Worm (Caenorhabditis elegans) whole organism, young adult: ENCODE results near the gene C26B9.5.

Experiments
- egrh-3 ChIP-seq: fragments of 200-800 bp; sonication (Bioruptor generic); IDR thresholded peaks from 2 replicates; pipeline ENCODE4 v1.3.6; 2022; ENCODE audit warnings: missing genetic modification reagents, missing genetic modification characterization, missing compliant biosample characterization
- fkh-3 ChIP-seq: sonication (generic microtip); optimal IDR thresholded peaks from 2 replicates; lab custom pipeline; 2016; ENCODE audit warnings: mild to moderate bottlenecking, missing genetic modification characterization, missing compliant biosample characterization
- lin-26 ChIP-seq: fragments of 200-800 bp; sonication (Bioruptor generic); IDR thresholded peaks from 2 replicates; pipeline ENCODE4 v1.3.6; 2022; ENCODE audit warnings: missing genetic modification reagents, missing genetic modification characterization, missing compliant biosample characterization
- lin-35 ChIP-seq, 3 experiments: fragments of 150-350 bp in 2 of 3; sonication (generic microtip) in 1 of 3; optimal IDR thresholded peaks; 2 replicates each; lab custom pipeline; 2014 to 2018; ENCODE audit warnings: missing biosample characterization in 3 of 3, missing genetic modification characterization in 3 of 3, missing genetic modification reagents in 3 of 3
- unc-62 ChIP-seq: fragments of 150-350 bp; optimal IDR thresholded peaks from 2 replicates; lab custom pipeline; 2014; ENCODE audit warnings: missing biosample characterization, missing genetic modification reagents, missing genetic modification characterization
- ztf-28 ChIP-seq: fragments of 200-800 bp; sonication (Bioruptor generic); IDR thresholded peaks from 2 replicates; pipeline ENCODE4 v1.3.6; 2022; ENCODE audit warnings: missing genetic modification reagents, missing genetic modification characterization, missing compliant biosample characterization
- ztf-6 ChIP-seq: fragments of 200-800 bp; sonication (Bioruptor generic); IDR thresholded peaks from 2 replicates; pipeline ENCODE4 v1.3.6; 2022; ENCODE audit warnings: missing genetic modification reagents, missing genetic modification characterization, missing compliant biosample characterization

- TF ChIP-seq lin-35 (GFP tag; optimal IDR thresholded peaks at IDR 0.05; lab: Kevin White, UChicago) (no peak), lin-26 (GFP tag; lab: Robert Waterston, UW) (no peak), egrh-3 (GFP tag; lab: Robert Waterston, UW) (0 out of 2 replicates have a peak, but pooled peaks have one; percentile 5), ztf-6 (GFP tag; lab: Robert Waterston, UW) (no peak), ztf-28 (no peak), unc-62 (GFP tag; lab: Kevin White, UChicago) (no peak), fkh-3 (tag; lab: Kevin White, UChicago) (peak; percentile 47)
Observed at ce11 chrX:5368220-5368619, 38.9 kb downstream of the C26B9.5 start, which contains the start of gene jkk-1.
